Worm (Caenorhabditis elegans): Measurements from ENCODE around the gene Y15E3A.3.
A peak's percentile ranks its signal among the peaks of the same experiment; 100 is the strongest.

The Y15E3A.3 gene

DNA sequence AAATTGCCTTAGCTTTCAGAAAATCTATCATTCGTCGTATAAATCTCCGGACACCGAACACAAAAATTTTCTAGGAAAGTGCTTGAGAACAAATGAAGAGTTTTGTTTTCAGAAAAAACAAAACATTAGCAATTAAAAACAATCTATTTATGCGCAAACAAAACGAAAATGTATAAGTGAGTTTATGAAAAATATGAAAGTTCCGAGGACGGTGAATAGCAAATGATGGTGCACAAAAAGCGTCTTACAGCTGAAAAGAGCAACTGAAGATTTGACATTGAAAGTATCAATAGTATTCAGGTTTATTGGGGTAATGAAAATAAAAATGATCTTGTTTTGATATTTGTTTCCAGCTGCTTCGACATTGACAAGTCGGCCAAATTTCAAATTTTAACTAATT is 25.6 kb downstream of the Y15E3A.3 start:
- no peak for TF ChIP-seq zip-8 (tag; optimal IDR thresholded peaks at IDR 0.05)
- no peak for TF ChIP-seq hlh-1 (tag; optimal IDR thresholded peaks at IDR 0.05)
- no peak for TF ChIP-seq M03D4.4 (tag; optimal IDR thresholded peaks at IDR 0.05)
- TF ChIP-seq ham-2 (GFP tag; optimal IDR thresholded peaks at IDR 0.05) = no peak
- no peak for TF ChIP-seq pha-4 (tag; optimal IDR thresholded peaks at IDR 0.05)
- TF ChIP-seq ces-1 (GFP tag; optimal IDR thresholded peaks at IDR 0.05) = no peak
- TF ChIP-seq elt-1 (tag; optimal IDR thresholded peaks at IDR 0.05; ENCODE audit: borderline replicate concordance, insufficient read depth) = no peak
- no peak for TF ChIP-seq ztf-11 (tag; optimal IDR thresholded peaks at IDR 0.05)

DNA sequence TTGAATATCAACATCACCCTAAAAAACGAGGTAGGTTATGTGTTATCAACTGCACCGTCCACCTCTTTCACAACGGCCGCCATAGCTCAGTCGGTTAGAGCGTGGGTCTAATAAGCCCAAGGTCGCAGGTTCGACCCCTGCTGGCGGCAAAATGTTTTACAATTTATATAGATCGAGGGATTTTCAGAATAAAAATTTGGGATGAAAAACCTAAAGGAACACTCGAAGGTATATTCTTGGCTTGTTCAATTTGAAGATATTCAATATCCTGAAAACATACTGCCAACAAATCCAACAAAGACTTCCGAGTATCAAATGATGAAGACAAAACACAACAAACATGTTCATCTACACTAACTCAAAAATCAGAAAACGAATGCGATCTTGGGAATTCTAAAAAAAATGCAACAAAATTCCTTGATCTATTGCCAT is 28.2 kb downstream of the Y15E3A.3 start:
- TF ChIP-seq nhr-28 (tag; optimal IDR thresholded peaks at IDR 0.05) (no peak), drap-1 (GFP tag; optimal IDR thresholded peaks at IDR 0.05) (peak; percentile 86), flh-1 (GFP tag; optimal IDR thresholded peaks at IDR 0.05) (peak; percentile 44), tbx-8 (GFP tag; optimal IDR thresholded peaks at IDR 0.05) (peak; percentile 48), ceh-83 (GFP tag; optimal IDR thresholded peaks at IDR 0.05) (peak; percentile 88), mep-1 (tag; optimal IDR thresholded peaks at IDR 0.05) (no peak), ztf-11 (tag; optimal IDR thresholded peaks at IDR 0.05) (no peak), mls-2 (tag; optimal IDR thresholded peaks at IDR 0.05) (peak; percentile 83), lin-32 (GFP tag; optimal IDR thresholded peaks at IDR 0.05) (peak; percentile 59), unc-39 (tag; optimal IDR thresholded peaks at IDR 0.05) (no peak), nhr-237 (tag; optimal IDR thresholded peaks at IDR 0.05) (no peak), lin-13 (tag; optimal IDR thresholded peaks at IDR 0.05) (no peak), mab-5 (tag; optimal IDR thresholded peaks at IDR 0.05) (no peak), nhr-12 (tag; optimal IDR thresholded peaks at IDR 0.05) (no peak), unc-62 (GFP tag; optimal IDR thresholded peaks at IDR 0.05) (no peak), sem-2 (GFP tag; optimal IDR thresholded peaks at IDR 0.05) (peak; percentile 63), ham-2 (GFP tag; optimal IDR thresholded peaks at IDR 0.05) (peak; percentile 33), elt-3 (tag; optimal IDR thresholded peaks at IDR 0.05) (no peak), sptf-1 (tag; optimal IDR thresholded peaks at IDR 0.05) (peak; percentile 80), nhr-76 (tag; optimal IDR thresholded peaks at IDR 0.05) (no peak), pha-4 (tag; optimal IDR thresholded peaks at IDR 0.05) (no peak), ceh-39 (tag; optimal IDR thresholded peaks at IDR 0.05) (no peak), unc-120 (tag; optimal IDR thresholded peaks at IDR 0.05; ENCODE audit: poor library complexity, severe bottlenecking) (peak; percentile 73), hlh-1 (tag; optimal IDR thresholded peaks at IDR 0.05) (no peak), zip-8 (tag; optimal IDR thresholded peaks at IDR 0.05) (no peak), ceh-43 (GFP tag; optimal IDR thresholded peaks at IDR 0.05) (peak; percentile 13), bed-3 (GFP tag; optimal IDR thresholded peaks at IDR 0.05) (peak; percentile 67), cnd-1 (tag; optimal IDR thresholded peaks at IDR 0.05) (peak; percentile 83), blmp-1 (tag; optimal IDR thresholded peaks at IDR 0.05) (no peak), M03D4.4 (tag; optimal IDR thresholded peaks at IDR 0.05) (peak; percentile 84)

DNA sequence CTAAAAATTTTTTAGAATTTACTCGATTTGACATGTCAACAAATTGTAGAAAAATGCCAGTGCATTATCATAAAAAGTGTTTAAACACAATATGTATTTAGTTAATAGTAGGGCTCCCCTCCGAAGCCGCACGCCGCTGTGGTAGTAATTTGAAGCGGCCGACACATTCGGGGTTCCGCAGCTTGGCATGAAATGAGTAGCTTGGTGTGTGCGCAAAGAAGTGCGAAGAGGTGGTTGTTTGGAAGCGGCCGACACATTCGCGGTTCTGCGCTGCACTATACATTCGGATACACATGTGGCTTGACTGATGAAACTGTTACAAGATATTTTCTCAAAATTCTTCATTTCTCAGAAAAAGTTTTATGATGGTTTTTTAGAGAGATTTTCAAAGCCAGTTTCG is 40.1 kb downstream of the Y15E3A.3 start:
- TF ChIP-seq lin-32 (GFP tag; optimal IDR thresholded peaks at IDR 0.05) (no peak), mep-1 (tag; optimal IDR thresholded peaks at IDR 0.05) (no peak), zip-8 (tag; optimal IDR thresholded peaks at IDR 0.05) (no peak), bed-3 (GFP tag; optimal IDR thresholded peaks at IDR 0.05) (no peak), M03D4.4 (tag; optimal IDR thresholded peaks at IDR 0.05) (no peak), drap-1 (GFP tag; optimal IDR thresholded peaks at IDR 0.05) (no peak), flh-1 (GFP tag; optimal IDR thresholded peaks at IDR 0.05) (no peak), sptf-1 (tag; optimal IDR thresholded peaks at IDR 0.05) (no peak), ceh-39 (tag; optimal IDR thresholded peaks at IDR 0.05) (no peak), ceh-83 (GFP tag; optimal IDR thresholded peaks at IDR 0.05) (no peak), lin-13 (tag; optimal IDR thresholded peaks at IDR 0.05) (no peak)

DNA sequence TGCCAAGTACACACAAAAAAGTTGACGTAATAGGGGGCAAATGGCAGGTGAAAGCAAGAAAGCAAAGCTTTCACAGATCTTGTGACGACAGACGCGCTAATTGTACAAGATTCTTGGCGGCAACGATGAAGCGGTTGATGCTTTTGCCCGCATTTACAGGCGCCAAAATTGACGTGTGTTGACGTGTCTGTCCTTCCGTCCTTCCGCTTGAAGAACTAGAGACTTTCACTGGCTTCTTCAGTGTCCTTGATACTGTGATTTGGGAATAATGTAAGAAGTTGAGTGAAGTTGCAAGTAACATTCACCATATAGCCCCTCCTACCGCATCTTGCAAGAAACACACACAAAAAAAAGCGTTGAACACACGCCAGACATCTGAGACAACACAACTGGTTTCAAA is 41.9 kb downstream of the Y15E3A.3 start, which contains the start of gene jud-4:
Gene jud-4 (plus strand): TSS at position 376 of the 400 bp plus-strand sequence.
- TF ChIP-seq lin-13 (tag; optimal IDR thresholded peaks at IDR 0.05) = no peak
- TF ChIP-seq drap-1 (GFP tag; optimal IDR thresholded peaks at IDR 0.05) = no peak
- TF ChIP-seq tbx-8 (GFP tag; optimal IDR thresholded peaks at IDR 0.05) = no peak
- TF ChIP-seq nhr-2 (tag; optimal IDR thresholded peaks at IDR 0.05) = no peak
- TF ChIP-seq hlh-1 (tag; optimal IDR thresholded peaks at IDR 0.05) = no peak
- TF ChIP-seq snpc-4 (tag; optimal IDR thresholded peaks at IDR 0.05) = no peak
- no peak for TF ChIP-seq ceh-39 (tag; optimal IDR thresholded peaks at IDR 0.05)
- TF ChIP-seq ceh-43 (GFP tag; optimal IDR thresholded peaks at IDR 0.05) = no peak

All from whole organism, mixed stage, embryonic.